Fruit fly (Drosophila melanogaster): ENCODE data around the gene VhaM9.7-a.

dm6 chr3L:4252121-4252861, 10.2 kb upstream of the VhaM9.7-a start:
- TF ChIP-seq ttk (optimal IDR thresholded peaks at IDR 0.05) = no peak
- TF ChIP-seq insv (optimal IDR thresholded peaks at IDR 0.05) = no peak
- no peak for TF ChIP-seq psq (optimal IDR thresholded peaks at IDR 0.05)
- no peak for TF ChIP-seq h (optimal IDR thresholded peaks at IDR 0.05)

Data from Kc167 (cell line).